Worm (Caenorhabditis elegans) whole organism, mixed stage, embryonic: ENCODE data around the gene spat-1.

ENCODE experiments used
- mab-5 ChIP-seq: fragments of 150-350 bp; optimal IDR thresholded peaks from 2 replicates; lab custom pipeline; 2014; ENCODE audit warnings: missing biosample characterization, missing genetic modification characterization
- nhr-12 ChIP-seq: fragments of 150-350 bp; optimal IDR thresholded peaks from 2 replicates; lab custom pipeline; 2014; ENCODE audit warnings: missing biosample characterization, missing genetic modification characterization
- nhr-237 ChIP-seq: fragments of 150-350 bp; optimal IDR thresholded peaks from 2 replicates; lab custom pipeline; 2014; ENCODE audit warnings: missing biosample characterization, missing genetic modification characterization
- nhr-76 ChIP-seq: sonication (generic microtip); optimal IDR thresholded peaks from 2 replicates; lab custom pipeline; 2017; ENCODE audit warnings: missing biosample characterization, missing genetic modification characterization
- sem-2 ChIP-seq: fragments of 200-800 bp; sonication (Bioruptor generic); optimal IDR thresholded peaks from 2 replicates; lab custom pipeline; 2018; ENCODE audit warnings: mild to moderate bottlenecking, missing genetic modification characterization, missing compliant biosample characterization
- snpc-4 ChIP-seq: fragments of 150-350 bp; optimal IDR thresholded peaks from 2 replicates; lab custom pipeline; 2014; ENCODE audit warnings: missing biosample characterization, missing genetic modification characterization
- unc-39 ChIP-seq: fragments of 150-350 bp; optimal IDR thresholded peaks from 2 replicates; lab custom pipeline; 2014; ENCODE audit warnings: missing biosample characterization, missing genetic modification characterization

- no peak for TF ChIP-seq unc-39 (tag; lab: Kevin White, UChicago)
- no peak for TF ChIP-seq nhr-76
- no peak for TF ChIP-seq mab-5 (tag; lab: Kevin White, UChicago)
- no peak for TF ChIP-seq nhr-237 (tag; lab: Kevin White, UChicago)
- TF ChIP-seq nhr-12, result no peak
- no peak for TF ChIP-seq sem-2
- no peak for TF ChIP-seq snpc-4
These were observed 47.8 kb upstream of the spat-1 start for ce11 chrII:14480772-14481171.
